Fruit fly (Drosophila melanogaster): ENCODE data around the gene CG9449.

CG9449 gene

DNA sequence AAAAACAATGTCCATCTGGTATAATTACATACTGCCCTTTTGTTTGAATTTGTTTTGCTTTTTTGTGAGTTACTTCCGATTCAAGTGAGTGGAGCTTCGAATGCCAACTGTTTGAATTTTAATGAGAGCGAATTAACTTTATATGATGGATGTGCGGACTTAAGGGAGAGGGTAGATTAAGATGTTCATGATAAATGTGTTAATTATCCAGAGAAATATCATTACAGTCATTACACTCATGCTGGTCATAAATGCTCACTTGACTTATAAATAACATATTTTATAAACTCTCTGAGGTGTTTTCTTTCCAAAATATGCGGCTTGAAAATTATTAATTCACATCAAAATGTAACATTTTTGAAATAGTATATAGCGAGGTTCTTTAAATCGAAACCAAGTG lies at the start of gene CG9449:
Gene CG9449, minus strand, starts transcription at position 101 of the 400 bp plus-strand sequence.
- TF ChIP-seq ovo (GFP tag; optimal IDR thresholded peaks at IDR 0.05) (no peak), Crg-1 (GFP tag; optimal IDR thresholded peaks at IDR 0.05) (no peak), Mnt (GFP tag; optimal IDR thresholded peaks at IDR 0.05) (no peak), CG33017 (tag; optimal IDR thresholded peaks at IDR 0.05) (no peak), Hr96 (GFP tag; optimal IDR thresholded peaks at IDR 0.05) (no peak), CG12768 (GFP tag; optimal IDR thresholded peaks at IDR 0.05) (no peak)

dm6 chr3L:19544810-19545209 lies 47.3 kb upstream of the CG9449 start, which contains the start of the genes CG46435 and Rcd7:
Gene CG46435 (plus strand): TSS chr3L:19545110.
Gene Rcd7 (plus strand): TSS chr3L:19545110.
- TF ChIP-seq cic (GFP tag; optimal IDR thresholded peaks at IDR 0.05): no peak
- TF ChIP-seq cnc (optimal IDR thresholded peaks at IDR 0.05): no peak
- no peak for TF ChIP-seq ovo (GFP tag; optimal IDR thresholded peaks at IDR 0.05)
- TF ChIP-seq CG7101 (tag; optimal IDR thresholded peaks at IDR 0.05): no peak
- TF ChIP-seq tj (GFP tag; optimal IDR thresholded peaks at IDR 0.05): no peak
- no peak for TF ChIP-seq CG7045 (GFP tag; optimal IDR thresholded peaks at IDR 0.05)
- no peak for TF ChIP-seq bab1 (GFP tag; optimal IDR thresholded peaks at IDR 0.05)
- TF ChIP-seq CG11617 (GFP tag; optimal IDR thresholded peaks at IDR 0.05): no peak
- TF ChIP-seq CG14711 (tag; optimal IDR thresholded peaks at IDR 0.05): no peak
- TF ChIP-seq CG1620 (GFP tag; optimal IDR thresholded peaks at IDR 0.05): no peak
- TF ChIP-seq CG5204 (GFP tag; optimal IDR thresholded peaks at IDR 0.05): no peak
- TF ChIP-seq toe (GFP tag; optimal IDR thresholded peaks at IDR 0.05): no peak
- TF ChIP-seq CG33017 (tag; optimal IDR thresholded peaks at IDR 0.05): no peak
- TF ChIP-seq Hr96 (GFP tag; optimal IDR thresholded peaks at IDR 0.05): no peak
- no peak for TF ChIP-seq Crg-1 (GFP tag; optimal IDR thresholded peaks at IDR 0.05)

DNA sequence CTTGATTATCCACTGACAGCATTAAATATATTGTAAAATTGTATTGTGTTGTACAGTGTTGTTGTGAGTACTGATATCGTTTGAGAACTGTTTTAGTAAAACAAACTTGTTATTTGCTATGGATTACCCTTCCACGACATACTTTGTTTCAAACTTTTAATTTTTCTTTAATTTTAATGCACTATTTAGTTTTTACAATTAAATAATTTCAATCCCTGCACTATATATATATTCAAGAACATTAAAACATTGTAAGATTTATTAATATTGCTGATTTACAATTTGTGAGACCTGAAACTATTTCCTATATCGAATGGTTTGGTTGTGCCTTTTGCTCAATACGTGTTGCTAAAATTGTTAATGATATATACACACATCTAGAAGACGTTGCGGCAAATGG lies 46.6 kb upstream of the CG9449 start, which contains the start of the genes CG46434 and Dred:
Gene CG46434, minus strand, starts transcription at position 101 of the 400 bp plus-strand sequence.
Gene Dred, minus strand, starts transcription at position 101 of the 400 bp plus-strand sequence.
- TF ChIP-seq CG33017 (tag; optimal IDR thresholded peaks at IDR 0.05): no peak

dm6 chr3L:19532443-19532842 lies 34.9 kb upstream of the CG9449 start, which contains the start of gene Cpr76Bd:
Gene Cpr76Bd (plus strand): TSS chr3L:19532743.
- TF ChIP-seq CG5204 (GFP tag; optimal IDR thresholded peaks at IDR 0.05) (no peak), cnc (optimal IDR thresholded peaks at IDR 0.05) (no peak), cic (GFP tag; optimal IDR thresholded peaks at IDR 0.05) (no peak), toe (GFP tag; optimal IDR thresholded peaks at IDR 0.05) (no peak), CG33017 (tag; optimal IDR thresholded peaks at IDR 0.05) (no peak), CG11617 (GFP tag; optimal IDR thresholded peaks at IDR 0.05) (no peak), tj (GFP tag; optimal IDR thresholded peaks at IDR 0.05) (no peak), CG1620 (GFP tag; optimal IDR thresholded peaks at IDR 0.05) (no peak), Mnt (GFP tag; optimal IDR thresholded peaks at IDR 0.05) (no peak), Hr96 (GFP tag; optimal IDR thresholded peaks at IDR 0.05) (no peak), CG7045 (GFP tag; optimal IDR thresholded peaks at IDR 0.05) (no peak), CG7101 (tag; optimal IDR thresholded peaks at IDR 0.05) (no peak), ovo (GFP tag; optimal IDR thresholded peaks at IDR 0.05) (no peak), Crg-1 (GFP tag; optimal IDR thresholded peaks at IDR 0.05) (no peak), CG14711 (tag; optimal IDR thresholded peaks at IDR 0.05) (no peak), bab1 (GFP tag; optimal IDR thresholded peaks at IDR 0.05) (no peak)

DNA sequence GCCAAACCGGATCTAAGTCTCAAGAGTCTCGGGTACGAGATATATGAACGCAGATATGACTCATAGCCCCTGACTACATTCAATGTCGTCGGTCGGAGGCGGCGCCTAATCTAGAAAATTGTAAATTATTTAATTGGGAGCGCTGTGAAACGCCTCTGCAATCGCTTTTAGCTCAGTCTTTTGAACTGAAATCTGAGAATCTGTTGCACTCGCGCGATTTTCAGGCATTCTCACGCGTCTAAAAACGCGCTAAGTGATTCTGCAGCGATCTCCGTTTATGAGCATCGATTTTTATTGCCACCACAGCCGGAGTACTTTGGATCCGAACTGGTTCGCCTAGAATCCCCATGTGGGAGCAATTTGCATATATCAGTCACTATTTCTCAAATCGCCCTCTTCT lies 31.0 kb upstream of the CG9449 start:
- TF ChIP-seq CG14711 (tag; optimal IDR thresholded peaks at IDR 0.05): no peak
- no peak for TF ChIP-seq Mnt (GFP tag; optimal IDR thresholded peaks at IDR 0.05)
- no peak for TF ChIP-seq CG7101 (tag; optimal IDR thresholded peaks at IDR 0.05)
- no peak for TF ChIP-seq cnc (optimal IDR thresholded peaks at IDR 0.05)
- no peak for TF ChIP-seq toe (GFP tag; optimal IDR thresholded peaks at IDR 0.05)
- TF ChIP-seq CG5204 (GFP tag; optimal IDR thresholded peaks at IDR 0.05): no peak
- no peak for TF ChIP-seq cic (GFP tag; optimal IDR thresholded peaks at IDR 0.05)
- TF ChIP-seq Clk (GFP tag; optimal IDR thresholded peaks at IDR 0.05): no peak
- TF ChIP-seq kay (GFP tag; ENCODE audit: borderline replicate concordance): no peak
- TF ChIP-seq ovo (GFP tag; optimal IDR thresholded peaks at IDR 0.05): no peak
- no peak for TF ChIP-seq CG12768 (GFP tag; optimal IDR thresholded peaks at IDR 0.05)
- TF ChIP-seq CG11617 (GFP tag; optimal IDR thresholded peaks at IDR 0.05): no peak
- no peak for TF ChIP-seq pad (GFP tag; optimal IDR thresholded peaks at IDR 0.05)

DNA sequence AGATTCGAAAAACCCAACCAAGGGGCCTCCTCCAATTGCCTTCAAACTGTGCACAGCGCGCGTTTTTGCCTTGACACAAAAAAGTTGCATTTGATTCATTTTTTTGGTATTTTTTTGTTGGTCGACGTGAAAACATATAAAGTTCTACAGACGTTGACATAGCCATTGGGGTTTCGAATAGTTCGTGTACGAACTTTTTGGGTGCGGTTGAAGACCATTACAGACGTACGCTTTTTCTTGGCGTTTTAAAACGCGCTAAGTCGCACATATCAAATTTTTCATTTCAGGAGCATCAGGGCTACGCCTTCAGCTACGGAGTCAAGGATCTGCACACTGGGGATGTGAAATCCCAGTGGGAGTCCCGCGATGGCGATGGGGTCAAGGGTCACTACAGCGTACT lies 28.2 kb upstream of the CG9449 start:
- TF ChIP-seq Mnt (GFP tag; optimal IDR thresholded peaks at IDR 0.05): no peak
- no peak for TF ChIP-seq Clk (GFP tag; optimal IDR thresholded peaks at IDR 0.05)
- no peak for TF ChIP-seq CG14711 (tag; optimal IDR thresholded peaks at IDR 0.05)
- no peak for TF ChIP-seq bab1 (GFP tag; optimal IDR thresholded peaks at IDR 0.05)
- no peak for TF ChIP-seq tj (GFP tag; optimal IDR thresholded peaks at IDR 0.05)

DNA sequence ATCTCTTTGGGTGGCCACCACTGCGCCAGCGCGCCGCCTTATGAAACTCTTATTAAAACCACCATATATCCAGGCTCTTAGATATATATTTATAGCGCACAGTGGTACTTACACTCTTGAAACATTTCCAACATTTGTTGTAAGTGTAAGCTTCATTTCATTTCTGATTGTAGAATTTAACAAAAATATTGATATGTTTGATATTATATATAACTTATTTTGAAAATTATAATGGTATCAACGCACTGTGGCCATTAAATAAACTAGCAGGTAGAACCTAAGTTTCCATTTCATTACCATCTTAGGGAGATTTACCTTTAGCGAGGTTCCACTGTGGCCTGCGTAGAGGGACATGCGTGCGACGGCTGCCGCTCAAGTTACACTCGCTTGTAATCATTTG lies 27.2 kb upstream of the CG9449 start:
- TF ChIP-seq cic (GFP tag; optimal IDR thresholded peaks at IDR 0.05) (no peak), Hr96 (GFP tag; optimal IDR thresholded peaks at IDR 0.05) (no peak), ovo (GFP tag; optimal IDR thresholded peaks at IDR 0.05) (no peak), CG12768 (GFP tag; optimal IDR thresholded peaks at IDR 0.05) (no peak), Mnt (GFP tag; optimal IDR thresholded peaks at IDR 0.05) (no peak), CG14711 (tag; optimal IDR thresholded peaks at IDR 0.05) (no peak), CG5204 (GFP tag; optimal IDR thresholded peaks at IDR 0.05) (no peak), Crg-1 (GFP tag; optimal IDR thresholded peaks at IDR 0.05) (no peak), CG11617 (GFP tag; optimal IDR thresholded peaks at IDR 0.05) (no peak), toe (GFP tag; optimal IDR thresholded peaks at IDR 0.05) (no peak), tj (GFP tag; optimal IDR thresholded peaks at IDR 0.05) (no peak), CG1620 (GFP tag; optimal IDR thresholded peaks at IDR 0.05) (no peak)

All from whole organism, adult.